Worm (Caenorhabditis elegans): Measurements from ENCODE around the gene srt-65.

- TF ChIP-seq madf-10 (tag; optimal IDR thresholded peaks at IDR 0.05) (no peak), T26A5.8 (tag; optimal IDR thresholded peaks at IDR 0.05) (no peak), madf-6 (GFP tag; IDR thresholded peaks at IDR 0.05) (no peak), hmg-20 (GFP tag; IDR thresholded peaks at IDR 0.05) (no peak), dpl-1 (GFP tag; optimal IDR thresholded peaks at IDR 0.05) (no peak), K11D2.4 (GFP tag; IDR thresholded peaks at IDR 0.05) (no peak), egl-18 (GFP tag; IDR thresholded peaks at IDR 0.05) (no peak)
Measured at ce11 chrV:5130018-5130417, 42.7 kb downstream of the srt-65 start, which contains the start of gene F14F9.8.

Data from whole organism, young adult.